Worm (Caenorhabditis elegans) whole organism, midembryonic: ENCODE results near the gene Y116A8C.25.

ENCODE experiments used
- T22C8.4 ChIP-seq: fragments of 200-800 bp; sonication (Bioruptor generic); IDR thresholded peaks from 2 replicates; pipeline ENCODE4 v1.3.6; 2022; ENCODE audit warnings: missing genetic modification characterization, missing compliant biosample characterization
- cog-1 ChIP-seq: sonication (generic microtip); optimal IDR thresholded peaks from 2 replicates; lab custom pipeline; 2016; ENCODE audit warnings: missing genetic modification characterization, missing compliant biosample characterization
- flt-1 ChIP-seq: fragments of 200-800 bp; sonication (Bioruptor generic); IDR thresholded peaks from 2 replicates; pipeline ENCODE4 v1.3.6; 2022; ENCODE audit warnings: missing genetic modification characterization, missing compliant biosample characterization
- med-1 ChIP-seq: sonication (generic microtip); optimal IDR thresholded peaks from 2 replicates; lab custom pipeline; 2017; ENCODE audit warnings: missing genetic modification characterization, mild to moderate bottlenecking, missing compliant biosample characterization, antibody characterized with exemption, missing genetic modification reagents; ENCODE audit not compliant: insufficient read depth
- ref-1 ChIP-seq: fragments of 200-800 bp; sonication (Bioruptor generic); conservative IDR thresholded peaks from 2 replicates; pipeline ENCODE4 v1.3.6; 2022; ENCODE audit warnings: missing genetic modification reagents, missing genetic modification characterization, missing compliant biosample characterization
- tab-1 ChIP-seq: fragments of 200-800 bp; sonication (Bioruptor generic); IDR thresholded peaks from 2 replicates; pipeline ENCODE4 v1.3.6; 2022; ENCODE audit warnings: missing genetic modification characterization, missing compliant biosample characterization
- ztf-23 ChIP-seq: fragments of 200-800 bp; sonication (Bioruptor generic); IDR thresholded peaks from 2 replicates; pipeline ENCODE4 v1.3.6; 2022; ENCODE audit warnings: missing genetic modification reagents, missing genetic modification characterization, missing compliant biosample characterization
- ztf-29 ChIP-seq: fragments of 200-800 bp; sonication (Bioruptor generic); IDR thresholded peaks from 2 replicates; pipeline ENCODE4 v1.3.6; 2022; ENCODE audit warnings: missing genetic modification reagents, missing genetic modification characterization, missing compliant biosample characterization

DNA sequence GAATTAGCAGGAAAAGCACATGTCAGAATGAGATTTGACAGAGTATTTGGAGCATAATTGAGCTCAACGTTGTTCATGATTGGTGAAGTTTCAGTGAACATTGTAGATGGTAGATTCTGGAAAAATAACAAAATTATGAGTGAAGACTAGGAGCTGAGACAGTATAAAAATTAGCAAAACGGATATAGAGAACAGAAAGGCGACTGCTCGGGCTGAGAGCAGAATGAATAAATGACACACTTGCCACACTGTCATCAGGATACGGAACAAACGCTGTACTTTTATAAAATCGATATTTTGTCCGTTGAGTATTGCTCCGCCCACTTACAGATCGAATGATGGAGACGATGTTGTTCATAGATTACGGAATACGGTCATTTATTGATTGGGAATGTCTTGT lies 53.5 kb downstream of the Y116A8C.25 start, which contains the start of gene dct-13:
- TF ChIP-seq med-1 (GFP tag; lab: Kevin White, UChicago) (no peak), T22C8.4 (no peak), ztf-29 (GFP tag; lab: Robert Waterston, UW) (no peak), ztf-23 (GFP tag; lab: Robert Waterston, UW) (no peak), flt-1 (GFP tag; lab: Robert Waterston, UW) (no peak), tab-1 (no peak), ref-1 (GFP tag; lab: Robert Waterston, UW) (no peak), cog-1 (tag; lab: Kevin White, UChicago) (no peak)
